Worm (Caenorhabditis elegans): ENCODE data around the gene sars-1.

sars-1 gene

ce11 chrIV:9982895-9983294 lies 20.6 kb upstream of the sars-1 start, which contains the start of gene mam-2:
Gene mam-2, plus strand, starts transcription at chrIV:9983195.
- no peak for TF ChIP-seq unc-62 (GFP tag; optimal IDR thresholded peaks at IDR 0.05)
- no peak for TF ChIP-seq ceh-27 (GFP tag; optimal IDR thresholded peaks at IDR 0.05)
- no peak for TF ChIP-seq lin-54 (GFP tag; optimal IDR thresholded peaks at IDR 0.05)
- TF ChIP-seq egl-44 (GFP tag; IDR thresholded peaks at IDR 0.05): no peak
- TF ChIP-seq dpl-1 (GFP tag; optimal IDR thresholded peaks at IDR 0.05): no peak
- no peak for TF ChIP-seq nfya-2 (GFP tag; IDR thresholded peaks at IDR 0.05)
- TF ChIP-seq gei-17 (GFP tag; optimal IDR thresholded peaks at IDR 0.05): no peak
- TF ChIP-seq nhr-120 (GFP tag; IDR thresholded peaks at IDR 0.05): no peak
- no peak for TF ChIP-seq nhr-80 (tag; optimal IDR thresholded peaks at IDR 0.05)
- no peak for TF ChIP-seq ztf-28 (GFP tag; IDR thresholded peaks at IDR 0.05)
- TF ChIP-seq mxl-1 (tag; optimal IDR thresholded peaks at IDR 0.05): no peak
- no peak for TF ChIP-seq Y56A3A.18 (GFP tag; IDR thresholded peaks at IDR 0.05)
- TF ChIP-seq ekl-4 (GFP tag; IDR thresholded peaks at IDR 0.05): no peak
- no peak for TF ChIP-seq ztf-3 (GFP tag; optimal IDR thresholded peaks at IDR 0.05)
- no peak for TF ChIP-seq repo-1 (tag; optimal IDR thresholded peaks at IDR 0.05)

- TF ChIP-seq madf-10 (tag; optimal IDR thresholded peaks at IDR 0.05) (no peak), B0336.3 (GFP tag; IDR thresholded peaks at IDR 0.05) (peak; percentile 70), tbp1 (GFP tag; optimal IDR thresholded peaks at IDR 0.05) (peak; percentile 10), F22D6.2 (tag; optimal IDR thresholded peaks at IDR 0.05) (no peak), hrde-1 (tag; optimal IDR thresholded peaks at IDR 0.05; ENCODE audit: borderline replicate concordance) (peak; percentile 57), madf-3 (GFP tag; IDR thresholded peaks at IDR 0.05) (peak; percentile 52; the same call in 1 of the 2 replicates), cebp-1 (GFP tag; IDR thresholded peaks at IDR 0.05) (no peak), cebp-1 (tag; optimal IDR thresholded peaks at IDR 0.05) (peak; percentile 26), pbrm-1 (GFP tag; IDR thresholded peaks at IDR 0.05) (0 out of 2 replicates have a peak, but pooled peaks have one; percentile 26), him-1 (tag; optimal IDR thresholded peaks at IDR 0.05) (peak; percentile 43), madf-6 (GFP tag; IDR thresholded peaks at IDR 0.05) (peak; percentile 41; the same call in 1 of the 2 replicates), ama-1 (optimal IDR thresholded peaks at IDR 0.05) (no peak), ama-1 (GFP tag; optimal IDR thresholded peaks at IDR 0.05) (peak in 1 of 2 experiments; percentile 23), rpc-1 (optimal IDR thresholded peaks at IDR 0.05) (no peak), rpc-1 (tag; optimal IDR thresholded peaks at IDR 0.05) (no peak), attf-3 (GFP tag; conservative IDR thresholded peaks at IDR 0.05) (no peak), nfyb-1 (GFP tag; IDR thresholded peaks at IDR 0.05) (peak; percentile 37; the same call in 1 of the 2 replicates), Y95B8A.8 (GFP tag; IDR thresholded peaks at IDR 0.05) (no peak), ceh-100 (GFP tag; IDR thresholded peaks at IDR 0.05) (peak; percentile 10; the same call in 1 of the 2 replicates), lin-54 (GFP tag; optimal IDR thresholded peaks at IDR 0.05) (peak; percentile 5), sea-2 (GFP tag; IDR thresholded peaks at IDR 0.05) (no peak), hmg-1.2 (GFP tag; IDR thresholded peaks at IDR 0.05) (peak; percentile 9; the same call in 1 of the 2 replicates), nhr-179 (tag; optimal IDR thresholded peaks at IDR 0.05) (no peak), ceh-91 (GFP tag; IDR thresholded peaks at IDR 0.05) (0 out of 2 replicates have a peak, but pooled peaks have one; percentile 9), tlf-1 (GFP tag; optimal IDR thresholded peaks at IDR 0.05) (peak; percentile 36)
Measured at ce11 chrIV:9989416-9989815, 14.1 kb upstream of the sars-1 start.
